Fruit fly (Drosophila melanogaster): ENCODE data around the gene pths.
A peak's percentile ranks its signal among the peaks of the same experiment; 100 is the strongest.

The pths gene

dm6 chr2L:21108759-21109282, 34.2 kb upstream of the pths start (continued):
- TF ChIP-seq CG16813 (GFP tag; IDR thresholded peaks at IDR 0.05; ENCODE audit: partially characterized antibody) (no peak), tx (GFP tag; optimal IDR thresholded peaks at IDR 0.05) (peak; percentile 11), NC2β (GFP tag; optimal IDR thresholded peaks at IDR 0.05) (peak; percentile 24), CG2202 (tag; optimal IDR thresholded peaks at IDR 0.05) (peak; percentile 33), Med (GFP tag) (peak; percentile 74), crol (GFP tag; IDR thresholded peaks at IDR 0.05) (no peak), ap (GFP tag; IDR thresholded peaks at IDR 0.05) (no peak), so (GFP tag; IDR thresholded peaks at IDR 0.05) (no peak; the same call in 2 of the 3 replicates), CG8388 (GFP tag; optimal IDR thresholded peaks at IDR 0.05) (peak; percentile 78), Camta (GFP tag; optimal IDR thresholded peaks at IDR 0.05) (peak; percentile 31), mam (GFP tag; optimal IDR thresholded peaks at IDR 0.05) (no peak), CG31441 (GFP tag; IDR thresholded peaks at IDR 0.05) (peak; percentile 49), CG15269 (tag; optimal IDR thresholded peaks at IDR 0.05) (peak; percentile 65), vfl (GFP tag; optimal IDR thresholded peaks at IDR 0.05) (peak; percentile 57), E2f2 (GFP tag; IDR thresholded peaks at IDR 0.05) (peak; percentile 25; the same call in 1 of the 2 replicates), tio (GFP tag; optimal IDR thresholded peaks at IDR 0.05) (peak; percentile 85), CG18619 (GFP tag; optimal IDR thresholded peaks at IDR 0.05) (peak; percentile 52), Deaf1 (tag; optimal IDR thresholded peaks at IDR 0.05) (peak; percentile 21), Meics (GFP tag; optimal IDR thresholded peaks at IDR 0.05) (peak; percentile 22), CG34224 (GFP tag; IDR thresholded peaks at IDR 0.05; ENCODE audit: partially characterized antibody) (no peak), CG3407 (GFP tag; optimal IDR thresholded peaks at IDR 0.05) (peak; percentile 39), org-1 (GFP tag; optimal IDR thresholded peaks at IDR 0.05) (peak; percentile 21), CG30403 (GFP tag; optimal IDR thresholded peaks at IDR 0.05) (peak; percentile 66), CG6272 (GFP tag; IDR thresholded peaks at IDR 0.05) (no peak), TFAM (GFP tag; optimal IDR thresholded peaks at IDR 0.05) (no peak), z (GFP tag; IDR thresholded peaks at IDR 0.05) (no peak), CG1602 (GFP tag; optimal IDR thresholded peaks at IDR 0.05) (peak; percentile 33), twi (tag; optimal IDR thresholded peaks at IDR 0.05) (peak; percentile 86), sr (GFP tag; IDR thresholded peaks at IDR 0.05) (no peak), chm (GFP tag; IDR thresholded peaks at IDR 0.05) (no peak; the same call in 1 of the 2 replicates), Hmr (GFP tag; optimal IDR thresholded peaks at IDR 0.05) (peak; percentile 49), CG9817 (tag; optimal IDR thresholded peaks at IDR 0.05) (peak; percentile 21), tll (GFP tag; optimal IDR thresholded peaks at IDR 0.05) (peak in 1 of 2 experiments; percentile 26), CG18764 (GFP tag; optimal IDR thresholded peaks at IDR 0.05) (peak; percentile 16), otp (GFP tag; IDR thresholded peaks at IDR 0.05) (no peak; the same call in 2 of the 3 replicates), lmd (GFP tag; IDR thresholded peaks at IDR 0.05) (peak; percentile 61), NfI (GFP tag; optimal IDR thresholded peaks at IDR 0.05) (peak; percentile 65), Kr (GFP tag; optimal IDR thresholded peaks at IDR 0.05) (no peak), Sox102F (GFP tag; optimal IDR thresholded peaks at IDR 0.05) (peak; percentile 79), CG34422 (GFP tag; IDR thresholded peaks at IDR 0.05) (0 out of 3 replicates have a peak, but pooled peaks have one; percentile 13), CG8359 (GFP tag; optimal IDR thresholded peaks at IDR 0.05; ENCODE audit: borderline replicate concordance) (no peak), CG17568 (GFP tag; optimal IDR thresholded peaks at IDR 0.05) (peak; percentile 9), rib (GFP tag; IDR thresholded peaks at IDR 0.05) (no peak), B-H1 (GFP tag; IDR thresholded peaks at IDR 0.05) (peak; percentile 37; the same call in 2 of the 3 replicates), tap (tag; optimal IDR thresholded peaks at IDR 0.05) (no peak), lbe (GFP tag; optimal IDR thresholded peaks at IDR 0.05) (no peak), CG2875 (GFP tag; optimal IDR thresholded peaks at IDR 0.05) (peak; percentile 57), CG10959 (GFP tag; IDR thresholded peaks at IDR 0.05) (peak; percentile 58), CG33213 (GFP tag; optimal IDR thresholded peaks at IDR 0.05) (peak; percentile 49), gcm2 (GFP tag; optimal IDR thresholded peaks at IDR 0.05) (no peak)
